Fruit fly (Drosophila melanogaster) whole organism, embryonic: ENCODE data around the gene Acp36DE.

Source experiments
- Aef1 ChIP-seq: fragments of 200-800 bp; sonication (Bioruptor generic); IDR thresholded peaks from 3 replicates; pipeline ENCODE4 v1.3.6; 2022; ENCODE audit warnings: missing biosample characterization, missing genetic modification characterization
- Atf6 ChIP-seq: fragments of 200-800 bp; sonication (Bioruptor generic); IDR thresholded peaks from 2 replicates; pipeline ENCODE4 v1.3.6; 2022; ENCODE audit warnings: missing biosample characterization, missing genetic modification characterization
- C15 ChIP-seq: fragments of 200-800 bp; sonication (Bioruptor generic); IDR thresholded peaks from 3 replicates; pipeline ENCODE4 v1.3.6; 2022; ENCODE audit warnings: missing biosample characterization, missing genetic modification characterization
- CG10147 ChIP-seq: fragments of 200-800 bp; sonication (Bioruptor generic); optimal IDR thresholded peaks from 2 replicates; lab custom pipeline; 2019; ENCODE audit warnings: missing biosample characterization, mild to moderate bottlenecking, missing genetic modification characterization, moderate library complexity
- CG10321 ChIP-seq: fragments of 200-800 bp; sonication (Bioruptor generic); IDR thresholded peaks from 2 replicates; pipeline ENCODE4 v1.3.6; 2022; ENCODE audit warnings: missing biosample characterization, missing genetic modification characterization
- CG12659 ChIP-seq: fragments of 200-800 bp; sonication (Bioruptor generic); optimal IDR thresholded peaks from 3 replicates; lab custom pipeline; 2017; ENCODE audit warnings: mild to moderate bottlenecking, missing biosample characterization, missing genetic modification reagents, missing genetic modification characterization
- CG14050 ChIP-seq: fragments of 200-800 bp; sonication (Bioruptor generic); IDR thresholded peaks from 3 replicates; pipeline ENCODE4 v1.3.6; 2022; ENCODE audit warnings: missing biosample characterization, missing genetic modification characterization
- CG17359 ChIP-seq: fragments of 200-800 bp; sonication (Bioruptor generic); optimal IDR thresholded peaks from 3 replicates; lab custom pipeline; 2018; ENCODE audit warnings: missing biosample characterization, mild to moderate bottlenecking, missing genetic modification characterization, moderate library complexity
- CG18764 ChIP-seq: fragments of 200-800 bp; sonication (Bioruptor generic); optimal IDR thresholded peaks from 3 replicates; lab custom pipeline; 2016; ENCODE audit warnings: missing biosample characterization, missing genetic modification characterization
- CG2116 ChIP-seq: fragments of 200-800 bp; sonication (Bioruptor generic); optimal IDR thresholded peaks from 3 replicates; lab custom pipeline; 2018; ENCODE audit warnings: missing biosample characterization, mild to moderate bottlenecking, missing genetic modification characterization
- CG2712 ChIP-seq: fragments of 200-800 bp; optimal IDR thresholded peaks from 3 replicates; lab custom pipeline; 2019; ENCODE audit warnings: missing biosample characterization, mild to moderate bottlenecking, missing genetic modification characterization, moderate library complexity
- CG31388 ChIP-seq: fragments of 200-800 bp; sonication (Bioruptor generic); optimal IDR thresholded peaks from 2 replicates; lab custom pipeline; 2016; ENCODE audit warnings: missing biosample characterization, missing genetic modification characterization
- CG32772 ChIP-seq: fragments of 200-800 bp; sonication (Bioruptor generic); IDR thresholded peaks from 2 replicates; pipeline ENCODE4 v1.3.6; 2022; ENCODE audit warnings: missing biosample characterization, missing genetic modification characterization
- CG3281 ChIP-seq: fragments of 200-800 bp; sonication (Bioruptor generic); optimal IDR thresholded peaks from 3 replicates; lab custom pipeline; 2017; ENCODE audit warnings: missing biosample characterization, mild to moderate bottlenecking, missing genetic modification characterization
- CG3995 ChIP-seq: fragments of 200-800 bp; sonication (Bioruptor generic); optimal IDR thresholded peaks from 3 replicates; lab custom pipeline; 2016; ENCODE audit warnings: missing biosample characterization, missing genetic modification characterization
- CG4328 ChIP-seq: fragments of 200-800 bp; sonication (Bioruptor generic); optimal IDR thresholded peaks from 3 replicates; lab custom pipeline; 2017; ENCODE audit warnings: missing biosample characterization, missing genetic modification reagents, missing genetic modification characterization
- CG6272 ChIP-seq: fragments of 200-800 bp; sonication (Bioruptor generic); IDR thresholded peaks from 2 replicates; pipeline ENCODE4 v1.3.6; 2022; ENCODE audit warnings: missing biosample characterization, missing genetic modification characterization
- CG6689 ChIP-seq: fragments of 200-800 bp; sonication (Bioruptor generic); IDR thresholded peaks from 2 replicates; pipeline ENCODE4 v1.3.6; 2022; ENCODE audit warnings: missing biosample characterization, missing genetic modification characterization
- CG8765 ChIP-seq: fragments of 200-800 bp; sonication (Bioruptor generic); IDR thresholded peaks from 2 replicates; pipeline ENCODE4 v1.3.6; 2022; ENCODE audit warnings: missing biosample characterization, missing genetic modification characterization
- CG9215 ChIP-seq: fragments of 200-800 bp; sonication (Bioruptor generic); IDR thresholded peaks from 2 replicates; pipeline ENCODE4 v1.3.6; 2022; ENCODE audit warnings: missing biosample characterization, missing genetic modification characterization
- CG9609 ChIP-seq: fragments of 200-800 bp; sonication (Bioruptor generic); optimal IDR thresholded peaks from 3 replicates; lab custom pipeline; 2016; ENCODE audit warnings: missing biosample characterization, missing genetic modification characterization
- Camta ChIP-seq: fragments of 200-800 bp; sonication (Bioruptor generic); optimal IDR thresholded peaks from 2 replicates; lab custom pipeline; 2016; ENCODE audit warnings: missing biosample characterization, missing genetic modification characterization
- D ChIP-seq, 2 experiments: fragments of 200-800 bp in 1 of 2; fragments of >200 bp in 1 of 2; sonication (Bioruptor generic) in 1 of 2; optimal IDR thresholded peaks; 2 replicates in 1 of 2; 3 replicates in 1 of 2; lab custom pipeline; 2017; ENCODE audit warnings: mild to moderate bottlenecking in 1 of 2, missing biosample characterization in 1 of 2, missing genetic modification characterization in 1 of 2, missing genetic modification reagents in 1 of 2
- Dip3 ChIP-seq: fragments of 200-800 bp; sonication (Bioruptor generic); optimal IDR thresholded peaks from 3 replicates; lab custom pipeline; 2016; ENCODE audit warnings: missing biosample characterization, missing genetic modification characterization
- Drgx ChIP-seq: fragments of 200-800 bp; sonication (Bioruptor generic); IDR thresholded peaks from 2 replicates; pipeline ENCODE4 v1.3.6; 2022; ENCODE audit warnings: missing biosample characterization, missing genetic modification characterization
- H15 ChIP-seq: fragments of 200-800 bp; sonication (Bioruptor generic); IDR thresholded peaks from 3 replicates; pipeline ENCODE4 v1.3.6; 2022; ENCODE audit warnings: missing biosample characterization, missing genetic modification characterization
- Max ChIP-seq: fragments of 200-800 bp; sonication (Bioruptor generic); optimal IDR thresholded peaks from 2 replicates; lab custom pipeline; 2016; ENCODE audit warnings: missing biosample characterization, mild to moderate bottlenecking, missing genetic modification characterization
- NC2β ChIP-seq: fragments of 200-800 bp; sonication (Bioruptor generic); optimal IDR thresholded peaks from 2 replicates; lab custom pipeline; 2016; ENCODE audit warnings: missing biosample characterization, missing genetic modification characterization
- Pdp1 ChIP-seq, 2 experiments: fragments of 200-800 bp; sonication (Bioruptor generic); optimal IDR thresholded peaks; 3 replicates each; lab custom pipeline; 2016; ENCODE audit warnings: missing biosample characterization in 2 of 2, missing genetic modification characterization in 2 of 2, mild to moderate bottlenecking in 1 of 2, moderate library complexity in 1 of 2
- Ravus ChIP-seq: fragments of 200-800 bp; sonication (Bioruptor generic); IDR thresholded peaks from 2 replicates; pipeline ENCODE4 v1.3.6; 2022; ENCODE audit warnings: missing biosample characterization, missing genetic modification characterization
- Sry-δ ChIP-seq: fragments of 200-800 bp; sonication (Bioruptor generic); optimal IDR thresholded peaks from 2 replicates; lab custom pipeline; 2016; ENCODE audit warnings: missing biosample characterization, missing genetic modification characterization
- Tbp ChIP-seq: fragments of >200 bp; optimal IDR thresholded peaks from 2 replicates; lab custom pipeline; 2018; ENCODE audit warnings: missing biosample characterization, missing genetic modification characterization
- YL-1 ChIP-seq: fragments of 200-800 bp; sonication (Bioruptor generic); optimal IDR thresholded peaks from 3 replicates; lab custom pipeline; 2017; ENCODE audit warnings: missing biosample characterization, mild to moderate bottlenecking, missing genetic modification characterization
- ara ChIP-seq: fragments of 200-800 bp; sonication (Bioruptor generic); IDR thresholded peaks from 2 replicates; pipeline ENCODE4 v1.3.6; 2022; ENCODE audit warnings: missing biosample characterization, missing genetic modification characterization
- crc ChIP-seq: fragments of 200-800 bp; sonication (Bioruptor generic); optimal IDR thresholded peaks from 2 replicates; lab custom pipeline; 2016; ENCODE audit warnings: missing biosample characterization, missing genetic modification characterization
- exex ChIP-seq: fragments of 200-800 bp; sonication (Bioruptor generic); optimal IDR thresholded peaks from 4 replicates; lab custom pipeline; 2018; ENCODE audit warnings: missing biosample characterization, mild to moderate bottlenecking, missing genetic modification characterization, moderate library complexity
- fd96Cb ChIP-seq: fragments of 200-800 bp; sonication (Bioruptor generic); optimal IDR thresholded peaks from 2 replicates; lab custom pipeline; 2018; ENCODE audit warnings: missing biosample characterization, mild to moderate bottlenecking, missing genetic modification characterization, moderate library complexity
- fru ChIP-seq: fragments of >200 bp; optimal IDR thresholded peaks from 2 replicates; lab custom pipeline; 2017
- grau ChIP-seq: fragments of 200-800 bp; optimal IDR thresholded peaks from 3 replicates; lab custom pipeline; 2019; ENCODE audit warnings: missing biosample characterization, mild to moderate bottlenecking, missing genetic modification characterization, moderate library complexity
- kah ChIP-seq: fragments of 200-800 bp; sonication (Bioruptor generic); optimal IDR thresholded peaks from 2 replicates; lab custom pipeline; 2018; ENCODE audit warnings: missing biosample characterization, mild to moderate bottlenecking, missing genetic modification characterization
- kay ChIP-seq: fragments of 200-800 bp; sonication (Bioruptor generic); optimal IDR thresholded peaks from 2 replicates; lab custom pipeline; 2016; ENCODE audit warnings: missing biosample characterization, missing genetic modification characterization
- klu ChIP-seq: fragments of 200-800 bp; sonication (Bioruptor generic); IDR thresholded peaks from 2 replicates; pipeline ENCODE4 v1.3.6; 2022; ENCODE audit warnings: missing biosample characterization, missing genetic modification characterization
- lola ChIP-seq, 3 experiments: fragments of >200 bp in 2 of 3; fragments of 200-800 bp in 1 of 3; sonication (Bioruptor generic) in 1 of 3; optimal IDR thresholded peaks; 2 replicates each; lab custom pipeline; 2017 to 2019; ENCODE audit warnings: missing biosample characterization in 3 of 3, missing genetic modification characterization in 3 of 3, mild to moderate bottlenecking in 1 of 3, moderate library complexity in 1 of 3
- pfk ChIP-seq: fragments of 200-800 bp; sonication (Bioruptor generic); optimal IDR thresholded peaks from 2 replicates; lab custom pipeline; 2018; ENCODE audit warnings: missing biosample characterization, mild to moderate bottlenecking, missing genetic modification characterization, moderate library complexity
- pho ChIP-seq: fragments of 200-800 bp; sonication (Bioruptor generic); optimal IDR thresholded peaks from 2 replicates; lab custom pipeline; 2016; ENCODE audit warnings: missing biosample characterization, missing genetic modification characterization
- psq ChIP-seq: fragments of 200-800 bp; sonication (Bioruptor generic); optimal IDR thresholded peaks from 2 replicates; lab custom pipeline; 2017; ENCODE audit warnings: missing biosample characterization, missing genetic modification characterization
- schlank ChIP-seq: fragments of 200-800 bp; sonication (Bioruptor generic); optimal IDR thresholded peaks from 2 replicates; lab custom pipeline; 2018; ENCODE audit warnings: missing biosample characterization, mild to moderate bottlenecking, missing genetic modification characterization
- stwl ChIP-seq: fragments of 200-800 bp; sonication (Bioruptor generic); optimal IDR thresholded peaks from 3 replicates; lab custom pipeline; 2018; ENCODE audit warnings: missing biosample characterization, mild to moderate bottlenecking, missing genetic modification characterization, moderate library complexity
- tup ChIP-seq: fragments of 200-800 bp; sonication (Bioruptor generic); optimal IDR thresholded peaks from 2 replicates; lab custom pipeline; 2016; ENCODE audit warnings: missing biosample characterization, mild to moderate bottlenecking, missing genetic modification characterization, moderate library complexity
- twi ChIP-seq: fragments of 200-800 bp; optimal IDR thresholded peaks from 2 replicates; lab custom pipeline; 2019; ENCODE audit warnings: missing biosample characterization, mild to moderate bottlenecking, missing genetic modification characterization, moderate library complexity
- wor ChIP-seq: fragments of 200-800 bp; sonication (Bioruptor generic); IDR thresholded peaks from 2 replicates; pipeline ENCODE4 v1.3.6; 2022; ENCODE audit warnings: missing biosample characterization, missing genetic modification characterization

Gene Acp36DE

DNA sequence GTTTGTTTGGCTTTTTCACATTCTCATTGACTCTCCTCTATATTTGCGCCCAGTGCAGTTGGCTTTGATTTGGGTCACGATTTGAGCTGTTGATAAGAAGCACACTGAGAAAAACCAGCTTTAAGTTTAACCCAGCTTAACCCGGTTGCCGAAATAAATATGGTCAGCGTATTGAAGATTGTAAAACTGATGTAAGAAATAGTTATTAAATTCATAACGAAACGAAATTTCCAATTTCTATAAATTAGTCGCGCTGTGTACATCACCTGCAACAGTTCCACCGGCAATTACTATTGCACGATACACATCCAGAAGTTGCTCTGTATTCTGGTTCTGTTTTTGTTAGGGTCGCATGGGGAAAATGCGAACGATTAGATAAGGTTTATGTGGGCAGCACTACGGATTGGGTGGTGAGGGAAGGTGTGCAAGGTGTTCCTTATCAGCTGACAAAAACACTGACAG, 33.7 kb downstream of the Acp36DE start (continued):
- TF ChIP-seq kah (GFP tag; lab: Kevin White, UChicago) (peak; percentile 68), CG2712 (tag; lab: Kevin White, UChicago) (peak; percentile 90), exex (peak; percentile 46), Camta (GFP tag; lab: Kevin White, UChicago) (peak; percentile 86), CG12659 (GFP tag; lab: Kevin White, UChicago) (peak; percentile 81), twi (tag; lab: Kevin White, UChicago) (peak; percentile 80), CG6689 (GFP tag; lab: Robert Waterston, UW) (peak; percentile 88), lola (GFP tag; optimal IDR thresholded peaks at IDR 0.05; lab: Kevin White, UChicago) (peak in 1 of 3 experiments; percentile 84), Pdp1 (GFP tag; optimal IDR thresholded peaks at IDR 0.05; lab: Kevin White, UChicago) (peak; percentile 80 to 88), Max (GFP tag; lab: Kevin White, UChicago) (peak; percentile 49), pfk (GFP tag; lab: Kevin White, UChicago) (no peak), CG3995 (GFP tag; lab: Kevin White, UChicago) (no peak), CG10147 (GFP tag; lab: Kevin White, UChicago) (peak; percentile 58), CG4328 (peak; percentile 56), klu (GFP tag; lab: Robert Waterston, UW) (peak; percentile 40; the same call in 1 of the 2 replicates), NC2β (GFP tag; lab: Kevin White, UChicago) (peak; percentile 86), CG2116 (GFP tag; lab: Kevin White, UChicago) (peak; percentile 27), Aef1 (GFP tag; lab: Robert Waterston, UW) (peak; percentile 77), CG10321 (GFP tag; lab: Robert Waterston, UW) (no peak), grau (tag; lab: Kevin White, UChicago) (peak; percentile 82), CG14050 (GFP tag; lab: Robert Waterston, UW) (peak; percentile 78), Tbp (GFP tag; lab: Kevin White, UChicago) (no peak), stwl (tag; lab: Kevin White, UChicago) (peak; percentile 0), CG8765 (GFP tag; lab: Robert Waterston, UW) (no peak), C15 (GFP tag; lab: Robert Waterston, UW) (0 out of 3 replicates have a peak, but pooled peaks have one; percentile 51), D (optimal IDR thresholded peaks at IDR 0.05; lab: Kevin White, UChicago) (no peak), D (GFP tag; optimal IDR thresholded peaks at IDR 0.05; lab: Kevin White, UChicago) (peak; percentile 81), CG9609 (GFP tag; lab: Kevin White, UChicago) (peak; percentile 83), crc (GFP tag; lab: Kevin White, UChicago) (peak; percentile 77), Sry-δ (GFP tag; lab: Kevin White, UChicago) (peak; percentile 49), Ravus (GFP tag; lab: Robert Waterston, UW) (peak; percentile 22), CG18764 (GFP tag; lab: Kevin White, UChicago) (peak; percentile 68), CG32772 (GFP tag; lab: Robert Waterston, UW) (peak; percentile 87), fru (lab: Kevin White, UChicago) (no peak), schlank (tag; lab: Kevin White, UChicago) (peak; percentile 47), YL-1 (GFP tag; lab: Kevin White, UChicago) (peak; percentile 25), CG9215 (peak; percentile 43; the same call in 1 of the 2 replicates), kay (GFP tag; lab: Kevin White, UChicago) (peak; percentile 64), wor (GFP tag; lab: Robert Waterston, UW) (peak; percentile 81), H15 (GFP tag; lab: Robert Waterston, UW) (peak; percentile 76), CG6272 (peak; percentile 67), pho (GFP tag; lab: Kevin White, UChicago) (peak; percentile 58), CG17359 (peak; percentile 93), Atf6 (peak; percentile 79), Drgx (GFP tag; lab: Robert Waterston, UW) (peak; percentile 78), Dip3 (GFP tag; lab: Kevin White, UChicago) (peak; percentile 67), ara (peak; percentile 87), psq (GFP tag; lab: Kevin White, UChicago) (peak; percentile 43), CG31388 (GFP tag; lab: Kevin White, UChicago) (peak; percentile 65), CG3281 (GFP tag; lab: Kevin White, UChicago) (peak; percentile 61), tup (GFP tag; lab: Kevin White, UChicago) (peak; percentile 56), fd96Cb (tag; lab: Kevin White, UChicago) (peak; percentile 89)
